Fruit fly (Drosophila melanogaster): ENCODE results near the gene CG33111.

- TF ChIP-seq cic (GFP tag; optimal IDR thresholded peaks at IDR 0.05): no peak
- no peak for TF ChIP-seq CG33017 (tag; optimal IDR thresholded peaks at IDR 0.05)
- no peak for TF ChIP-seq ovo (GFP tag; optimal IDR thresholded peaks at IDR 0.05)
- no peak for TF ChIP-seq Mnt (GFP tag; optimal IDR thresholded peaks at IDR 0.05)
These were observed 30.6 kb upstream of the CG33111 start for dm6 chr3R:23849599-23849998.

Measured in whole organism, adult.